Worm (Caenorhabditis elegans) whole organism, L2 larva: ENCODE measurements around the gene misc-1.

ENCODE experiments used
- C34F6.9 ChIP-seq: fragments of 150-350 bp; optimal IDR thresholded peaks from 2 replicates; lab custom pipeline; 2014; ENCODE audit warnings: missing biosample characterization, missing genetic modification characterization
- F13H6.1 ChIP-seq: sonication (generic microtip); optimal IDR thresholded peaks from 2 replicates; lab custom pipeline; 2016; ENCODE audit warnings: missing genetic modification characterization, missing compliant biosample characterization
- R02D3.7 ChIP-seq: fragments of 150-350 bp; optimal IDR thresholded peaks from 2 replicates; lab custom pipeline; 2014; ENCODE audit warnings: missing biosample characterization, missing genetic modification characterization
- Y55F3AM.14 ChIP-seq: fragments of 200-800 bp; sonication (Bioruptor generic); optimal IDR thresholded peaks from 2 replicates; lab custom pipeline; 2018; ENCODE audit warnings: mild to moderate bottlenecking, missing genetic modification characterization, missing compliant biosample characterization
- ZK546.5 ChIP-seq: sonication (generic microtip); optimal IDR thresholded peaks from 2 replicates; lab custom pipeline; 2017; ENCODE audit warnings: missing biosample characterization, missing genetic modification characterization
- aly-2 ChIP-seq: fragments of 150-350 bp; optimal IDR thresholded peaks from 2 replicates; lab custom pipeline; 2014; ENCODE audit warnings: missing biosample characterization, missing genetic modification characterization
- ama-1 ChIP-seq: fragments of 150-350 bp; optimal IDR thresholded peaks from 2 replicates; lab custom pipeline; 2018; ENCODE audit warnings: inconsistent platforms
- blmp-1 ChIP-seq: sonication (generic microtip); optimal IDR thresholded peaks from 2 replicates; lab custom pipeline; 2017; ENCODE audit warnings: missing genetic modification characterization, mild to moderate bottlenecking, missing compliant biosample characterization, antibody characterized with exemption, moderate library complexity; ENCODE audit not compliant: insufficient read depth
- ceh-16 ChIP-seq: fragments of 150-350 bp; optimal IDR thresholded peaks from 2 replicates; lab custom pipeline; 2014; ENCODE audit warnings: missing biosample characterization, missing genetic modification characterization
- ceh-82 ChIP-seq: fragments of 150-350 bp; optimal IDR thresholded peaks from 2 replicates; lab custom pipeline; 2014; ENCODE audit warnings: missing biosample characterization, missing genetic modification characterization
- crh-2 ChIP-seq: sonication (generic microtip); optimal IDR thresholded peaks from 2 replicates; lab custom pipeline; 2017; ENCODE audit warnings: missing biosample characterization, missing genetic modification characterization
- dmd-4 ChIP-seq: sonication (generic microtip); optimal IDR thresholded peaks from 2 replicates; lab custom pipeline; 2017; ENCODE audit warnings: missing biosample characterization, missing genetic modification characterization
- egl-27 ChIP-seq: sonication (generic microtip); optimal IDR thresholded peaks from 3 replicates; lab custom pipeline; 2017; ENCODE audit warnings: missing biosample characterization, missing genetic modification reagents, missing genetic modification characterization
- elt-1 ChIP-seq: fragments of 150-350 bp; optimal IDR thresholded peaks from 2 replicates; lab custom pipeline; 2014; ENCODE audit warnings: missing biosample characterization, missing genetic modification characterization
- elt-3 ChIP-seq: sonication (generic microtip); optimal IDR thresholded peaks from 2 replicates; lab custom pipeline; 2017; ENCODE audit warnings: missing biosample characterization, missing genetic modification characterization
- fos-1 ChIP-seq: fragments of 150-350 bp; optimal IDR thresholded peaks from 2 replicates; lab custom pipeline; 2014; ENCODE audit warnings: missing biosample characterization, missing genetic modification characterization
- gmeb-1 ChIP-seq: fragments of 150-350 bp; optimal IDR thresholded peaks from 2 replicates; lab custom pipeline; 2014; ENCODE audit warnings: missing biosample characterization, missing genetic modification characterization
- lin-11 ChIP-seq: fragments of 150-350 bp; sonication (generic microtip); optimal IDR thresholded peaks from 2 replicates; lab custom pipeline; 2014; ENCODE audit warnings: missing biosample characterization, missing genetic modification characterization, inconsistent platforms, mixed read lengths
- lin-13 ChIP-seq: fragments of 150-350 bp; optimal IDR thresholded peaks from 2 replicates; lab custom pipeline; 2014; ENCODE audit warnings: missing biosample characterization, missing genetic modification reagents, missing genetic modification characterization
- lin-39 ChIP-seq: fragments of 150-350 bp; optimal IDR thresholded peaks from 2 replicates; lab custom pipeline; 2014; ENCODE audit warnings: missing biosample characterization, missing genetic modification reagents, missing genetic modification characterization
- lsy-2 ChIP-seq, 2 experiments: fragments of 150-350 bp in 1 of 2; sonication (generic microtip) in 1 of 2; optimal IDR thresholded peaks; 2 replicates each; lab custom pipeline; 2014 to 2017; ENCODE audit warnings: missing biosample characterization in 2 of 2, missing genetic modification characterization in 2 of 2
- mbf-1 ChIP-seq: sonication (generic microtip); optimal IDR thresholded peaks from 2 replicates; lab custom pipeline; 2017; ENCODE audit warnings: missing biosample characterization, missing genetic modification characterization
- mdl-1 ChIP-seq, 2 experiments: fragments of 150-350 bp in 1 of 2; sonication (generic microtip) in 1 of 2; optimal IDR thresholded peaks; 2 replicates each; lab custom pipeline; 2017; ENCODE audit warnings: missing biosample characterization in 2 of 2, missing genetic modification characterization in 2 of 2
- nhr-10 ChIP-seq: sonication (generic microtip); optimal IDR thresholded peaks from 2 replicates; lab custom pipeline; 2017; ENCODE audit warnings: missing biosample characterization, missing genetic modification characterization
- nhr-11 ChIP-seq: fragments of 150-350 bp; optimal IDR thresholded peaks from 2 replicates; lab custom pipeline; 2014; ENCODE audit warnings: missing biosample characterization, missing genetic modification characterization
- nhr-12 ChIP-seq: fragments of 150-350 bp; optimal IDR thresholded peaks from 2 replicates; lab custom pipeline; 2014; ENCODE audit warnings: missing biosample characterization, missing genetic modification characterization
- nhr-129 ChIP-seq: fragments of 150-350 bp; optimal IDR thresholded peaks from 2 replicates; lab custom pipeline; 2014; ENCODE audit warnings: missing biosample characterization, missing genetic modification characterization
- nhr-21 ChIP-seq: fragments of 150-350 bp; optimal IDR thresholded peaks from 2 replicates; lab custom pipeline; 2014; ENCODE audit warnings: missing biosample characterization, missing genetic modification characterization
- nhr-23 ChIP-seq: fragments of 150-350 bp; optimal IDR thresholded peaks from 2 replicates; lab custom pipeline; 2014; ENCODE audit warnings: missing biosample characterization, missing genetic modification reagents, missing genetic modification characterization
- nhr-25 ChIP-seq: fragments of 150-350 bp; sonication (generic microtip); optimal IDR thresholded peaks from 3 replicates; lab custom pipeline; 2014; ENCODE audit warnings: missing biosample characterization, missing genetic modification characterization
- nhr-6 ChIP-seq: fragments of 150-350 bp; optimal IDR thresholded peaks from 2 replicates; lab custom pipeline; 2014; ENCODE audit warnings: missing biosample characterization, missing genetic modification characterization
- nhr-77 ChIP-seq: fragments of 150-350 bp; optimal IDR thresholded peaks from 2 replicates; lab custom pipeline; 2014; ENCODE audit warnings: missing biosample characterization, missing genetic modification characterization
- peb-1 ChIP-seq: fragments of 150-350 bp; optimal IDR thresholded peaks from 2 replicates; lab custom pipeline; 2014; ENCODE audit warnings: missing biosample characterization, missing genetic modification characterization
- sem-4 ChIP-seq: fragments of 150-350 bp; optimal IDR thresholded peaks from 2 replicates; lab custom pipeline; 2014; ENCODE audit warnings: missing biosample characterization, missing genetic modification reagents, missing genetic modification characterization
- skn-1 ChIP-seq: sonication (generic microtip); optimal IDR thresholded peaks from 2 replicates; lab custom pipeline; 2017; ENCODE audit warnings: missing biosample characterization, missing genetic modification characterization
- sma-9 ChIP-seq, 2 experiments: fragments of 150-350 bp in 1 of 2; sonication (generic microtip) in 1 of 2; optimal IDR thresholded peaks; 2 replicates each; lab custom pipeline; 2014 to 2016; ENCODE audit warnings: missing genetic modification characterization in 2 of 2, mild to moderate bottlenecking in 1 of 2, missing biosample characterization in 1 of 2, missing compliant biosample characterization in 1 of 2, missing genetic modification reagents in 1 of 2, moderate library complexity in 1 of 2
- snpc-4 ChIP-seq: fragments of 150-350 bp; optimal IDR thresholded peaks from 2 replicates; lab custom pipeline; 2014; ENCODE audit warnings: missing biosample characterization, missing genetic modification characterization
- unc-39 ChIP-seq: fragments of 150-350 bp; optimal IDR thresholded peaks from 2 replicates; lab custom pipeline; 2014; ENCODE audit warnings: missing biosample characterization, missing genetic modification characterization
- unc-55 ChIP-seq: fragments of 150-350 bp; sonication (generic microtip); optimal IDR thresholded peaks from 3 replicates; lab custom pipeline; 2014; ENCODE audit warnings: missing biosample characterization, missing genetic modification reagents, missing genetic modification characterization
- unc-62 ChIP-seq: fragments of 150-350 bp; optimal IDR thresholded peaks from 2 replicates; lab custom pipeline; 2014; ENCODE audit warnings: missing biosample characterization, missing genetic modification reagents, missing genetic modification characterization
- zag-1 ChIP-seq: fragments of 150-350 bp; optimal IDR thresholded peaks from 2 replicates; lab custom pipeline; 2014; ENCODE audit warnings: missing biosample characterization, missing genetic modification characterization
- ztf-11 ChIP-seq: sonication (generic microtip); optimal IDR thresholded peaks from 2 replicates; lab custom pipeline; 2017; ENCODE audit warnings: missing biosample characterization, missing genetic modification characterization
- ztf-4 ChIP-seq: fragments of 150-350 bp; optimal IDR thresholded peaks from 2 replicates; lab custom pipeline; 2014; ENCODE audit warnings: missing biosample characterization, missing genetic modification characterization

The misc-1 gene

DNA sequence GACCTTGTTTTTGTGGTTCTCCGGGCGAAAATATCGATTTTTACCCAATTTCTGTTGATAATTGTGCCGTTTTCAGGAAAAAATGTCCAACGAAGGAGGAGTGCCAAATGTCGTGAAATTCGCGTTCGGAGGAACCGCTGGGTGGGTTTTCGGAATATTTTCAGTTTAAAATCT, at the start of gene misc-1:
misc-1 (plus strand) TSS at position 75 of the 174 bp plus-strand sequence.
- TF ChIP-seq nhr-12, result no peak
- no peak for TF ChIP-seq F13H6.1 (tag; lab: Kevin White, UChicago)
- TF ChIP-seq Y55F3AM.14, result no peak
- no peak for TF ChIP-seq nhr-21
- TF ChIP-seq C34F6.9 (tag; lab: Kevin White, UChicago), result no peak
- TF ChIP-seq sem-4, result no peak
- no peak for TF ChIP-seq nhr-129 (tag; lab: Kevin White, UChicago)
- no peak for TF ChIP-seq snpc-4 (tag; lab: Kevin White, UChicago)
- no peak for TF ChIP-seq elt-1
- TF ChIP-seq ztf-11, result no peak
- TF ChIP-seq, all 48 proteins: peak for 0

DNA sequence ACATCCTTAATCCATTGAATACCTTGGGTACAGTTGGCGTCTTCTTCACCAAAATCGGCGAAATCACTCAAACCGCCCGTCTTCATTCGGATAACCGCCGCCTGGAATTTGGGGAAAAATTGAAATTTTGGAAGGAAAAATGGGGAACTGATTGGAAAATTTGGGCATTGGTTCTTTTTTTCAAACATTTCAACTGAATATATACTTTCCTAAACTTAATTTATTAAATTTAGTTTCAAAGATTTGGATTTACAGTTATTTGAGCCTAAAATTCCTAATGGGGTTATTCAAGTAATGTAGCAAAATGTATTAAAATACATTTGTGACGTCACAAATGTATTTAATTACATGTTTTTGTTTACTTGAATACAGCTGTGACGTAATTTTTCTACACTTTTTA, 48.7 kb upstream of the misc-1 start, which contains the start of gene laat-1:
laat-1 (minus strand) TSS at position 101 of the 400 bp plus-strand sequence.
- TF ChIP-seq R02D3.7 (tag; lab: Kevin White, UChicago), result no peak
- no peak for TF ChIP-seq sem-4
- TF ChIP-seq nhr-21, result no peak
- TF ChIP-seq nhr-25 (tag; lab: Kevin White, UChicago), result no peak
- no peak for TF ChIP-seq lsy-2 (tag; optimal IDR thresholded peaks at IDR 0.05; lab: Kevin White, UChicago)

DNA sequence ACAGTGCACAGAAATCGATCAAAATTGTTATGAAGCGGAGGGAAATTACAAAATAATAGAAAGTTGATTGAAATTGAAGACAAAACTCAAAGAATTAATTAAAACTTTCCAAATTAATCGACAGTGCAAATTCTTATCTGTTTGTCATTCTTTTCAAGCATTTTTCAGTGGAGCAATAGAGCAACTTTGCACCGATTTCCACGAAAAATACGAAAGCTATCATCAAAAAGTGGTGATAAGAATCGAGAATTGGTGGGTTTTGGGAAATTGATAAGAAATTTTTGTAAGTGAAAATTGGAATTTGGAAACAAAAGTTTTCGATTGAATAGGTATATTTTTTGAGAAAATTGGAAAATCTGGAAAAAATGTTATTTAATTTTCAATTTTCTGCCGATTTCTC, 46.4 kb upstream of the misc-1 start:
- no peak for TF ChIP-seq snpc-4 (tag; lab: Kevin White, UChicago)
- peak; percentile 88 for TF ChIP-seq skn-1 (tag; lab: Kevin White, UChicago)
- TF ChIP-seq crh-2 (tag; lab: Kevin White, UChicago), result peak; percentile 47
- peak; percentile 95 for TF ChIP-seq fos-1
- TF ChIP-seq gmeb-1 (tag; lab: Kevin White, UChicago), result peak; percentile 18

ce11 chrII:247736-248135, 38.7 kb upstream of the misc-1 start:
- no peak for TF ChIP-seq ceh-82 (tag; lab: Kevin White, UChicago)
- no peak for TF ChIP-seq ZK546.5 (tag; lab: Kevin White, UChicago)
- TF ChIP-seq nhr-6 (tag; lab: Kevin White, UChicago), result no peak
- TF ChIP-seq mbf-1 (tag; lab: Kevin White, UChicago), result no peak
- TF ChIP-seq unc-62, result no peak
- TF ChIP-seq lin-11 (tag; lab: Kevin White, UChicago), result no peak
- no peak for TF ChIP-seq lsy-2 (tag; optimal IDR thresholded peaks at IDR 0.05; lab: Kevin White, UChicago)
- TF ChIP-seq fos-1, result no peak
- TF ChIP-seq ztf-11, result no peak
- no peak for TF ChIP-seq unc-55 (GFP tag; lab: Kevin White, UChicago)
- no peak for TF ChIP-seq zag-1

- TF ChIP-seq blmp-1 (tag; lab: Kevin White, UChicago), result peak; percentile 70
- TF ChIP-seq crh-2 (tag; lab: Kevin White, UChicago), result peak; percentile 96
- TF ChIP-seq zag-1, result peak; percentile 85
- TF ChIP-seq ztf-4 (tag; lab: Kevin White, UChicago), result peak; percentile 84
- peak; percentile 95 for TF ChIP-seq nhr-129 (tag; lab: Kevin White, UChicago)
- TF ChIP-seq nhr-10 (tag; lab: Kevin White, UChicago), result peak; percentile 63
- peak; percentile 72 for TF ChIP-seq Y55F3AM.14
- peak; percentile 64 for TF ChIP-seq nhr-77 (tag; lab: Kevin White, UChicago)
- peak; percentile 92 for TF ChIP-seq nhr-21
- TF ChIP-seq egl-27 (tag; lab: Kevin White, UChicago), result peak; percentile 90
- TF ChIP-seq ztf-11, result peak; percentile 58
- peak; percentile 90 to 95 for TF ChIP-seq lsy-2 (tag; optimal IDR thresholded peaks at IDR 0.05; lab: Kevin White, UChicago)
- no peak for TF ChIP-seq dmd-4 (tag; lab: Kevin White, UChicago)
- no peak for TF ChIP-seq peb-1 (tag; lab: Kevin White, UChicago)
- TF ChIP-seq elt-1, result no peak
- peak; percentile 97 for TF ChIP-seq lin-13 (GFP tag; lab: Kevin White, UChicago)
- no peak for TF ChIP-seq nhr-12
- peak; percentile 97 for TF ChIP-seq C34F6.9 (tag; lab: Kevin White, UChicago)
- peak; percentile 55 for TF ChIP-seq ceh-16 (tag; lab: Kevin White, UChicago)
- peak; percentile 95 for TF ChIP-seq gmeb-1 (tag; lab: Kevin White, UChicago)
- no peak for TF ChIP-seq lin-39 (tag; lab: Kevin White, UChicago)
- TF ChIP-seq ama-1 (lab: Kevin White, UChicago), result no peak
- TF ChIP-seq nhr-11, result no peak
- peak; percentile 98 for TF ChIP-seq lin-11 (tag; lab: Kevin White, UChicago)
- TF ChIP-seq mbf-1 (tag; lab: Kevin White, UChicago), result peak; percentile 7
- TF ChIP-seq unc-39 (tag; lab: Kevin White, UChicago), result no peak
- TF ChIP-seq aly-2 (tag; lab: Kevin White, UChicago), result no peak
- peak; percentile 95 for TF ChIP-seq nhr-25 (tag; lab: Kevin White, UChicago)
- peak; percentile 69 for TF ChIP-seq ZK546.5 (tag; lab: Kevin White, UChicago)
- TF ChIP-seq R02D3.7 (tag; lab: Kevin White, UChicago), result peak; percentile 61
- peak; percentile 46 to 67 for TF ChIP-seq mdl-1 (tag; optimal IDR thresholded peaks at IDR 0.05; lab: Kevin White, UChicago)
- TF ChIP-seq sma-9 (GFP tag; optimal IDR thresholded peaks at IDR 0.05; lab: Kevin White, UChicago), result peak; percentile 96
- no peak for TF ChIP-seq sma-9 (tag; optimal IDR thresholded peaks at IDR 0.05; lab: Kevin White, UChicago)
- TF ChIP-seq fos-1, result peak; percentile 90
- peak; percentile 95 for TF ChIP-seq skn-1 (tag; lab: Kevin White, UChicago)
- TF ChIP-seq sem-4, result peak; percentile 89
- TF ChIP-seq nhr-23, result no peak
- TF ChIP-seq elt-3 (tag; lab: Kevin White, UChicago), result no peak
- TF ChIP-seq snpc-4 (tag; lab: Kevin White, UChicago), result peak; percentile 91
- no peak for TF ChIP-seq unc-62
- peak; percentile 90 for TF ChIP-seq nhr-6 (tag; lab: Kevin White, UChicago)
Measured at ce11 chrII:255124-255523, 31.3 kb upstream of the misc-1 start.
